Fruit fly (Drosophila melanogaster) whole organism, embryonic: ENCODE data around the gene ohgt.

ENCODE experiments used
- Adf1 ChIP-seq: fragments of 200-800 bp; sonication (Bioruptor generic); IDR thresholded peaks from 2 replicates; pipeline ENCODE4 v1.3.6; 2022; ENCODE audit warnings: missing biosample characterization, missing genetic modification characterization
- CG1024 ChIP-seq: fragments of 200-800 bp; sonication (Bioruptor generic); IDR thresholded peaks from 2 replicates; pipeline ENCODE4 v1.3.6; 2022; ENCODE audit warnings: missing biosample characterization, missing genetic modification characterization
- CG10979 ChIP-seq: fragments of 200-800 bp; sonication (Bioruptor generic); optimal IDR thresholded peaks from 2 replicates; lab custom pipeline; 2018; ENCODE audit warnings: missing biosample characterization, mild to moderate bottlenecking, missing genetic modification characterization, moderate library complexity
- CG12071 ChIP-seq: fragments of 200-800 bp; sonication (Bioruptor generic); optimal IDR thresholded peaks from 3 replicates; lab custom pipeline; 2018; ENCODE audit warnings: missing biosample characterization, mild to moderate bottlenecking, missing genetic modification characterization
- CG13123 ChIP-seq: fragments of 200-800 bp; sonication (Bioruptor generic); optimal IDR thresholded peaks from 2 replicates; lab custom pipeline; 2016; ENCODE audit warnings: missing biosample characterization, missing genetic modification characterization
- CG15269 ChIP-seq: fragments of 200-800 bp; sonication (Bioruptor generic); optimal IDR thresholded peaks from 2 replicates; lab custom pipeline; 2018; ENCODE audit warnings: missing biosample characterization, mild to moderate bottlenecking, missing genetic modification characterization, moderate library complexity
- CG17328 ChIP-seq: fragments of 200-800 bp; sonication (Bioruptor generic); IDR thresholded peaks from 2 replicates; pipeline ENCODE4 v1.3.6; 2022; ENCODE audit warnings: missing biosample characterization, missing genetic modification characterization
- CG17385 ChIP-seq: fragments of 200-800 bp; sonication (Bioruptor generic); optimal IDR thresholded peaks from 3 replicates; lab custom pipeline; 2018; ENCODE audit warnings: missing biosample characterization, mild to moderate bottlenecking, missing genetic modification characterization
- CG2889 ChIP-seq: fragments of 200-800 bp; sonication (Bioruptor generic); IDR thresholded peaks from 3 replicates; pipeline ENCODE4 v1.3.6; 2022; ENCODE audit warnings: missing biosample characterization, missing genetic modification characterization
- CG30403 ChIP-seq: fragments of 200-800 bp; sonication (Bioruptor generic); optimal IDR thresholded peaks from 3 replicates; lab custom pipeline; 2016; ENCODE audit warnings: missing biosample characterization, missing genetic modification characterization
- CG31441 ChIP-seq: fragments of 200-800 bp; sonication (Bioruptor generic); IDR thresholded peaks from 2 replicates; pipeline ENCODE4 v1.3.6; 2022; ENCODE audit warnings: missing biosample characterization, missing genetic modification characterization
- CG3995 ChIP-seq: fragments of 200-800 bp; sonication (Bioruptor generic); optimal IDR thresholded peaks from 3 replicates; lab custom pipeline; 2016; ENCODE audit warnings: missing biosample characterization, missing genetic modification characterization
- CG43689 ChIP-seq: fragments of 200-800 bp; sonication (Bioruptor generic); IDR thresholded peaks from 2 replicates; pipeline ENCODE4 v1.3.6; 2022; ENCODE audit warnings: missing biosample characterization, missing genetic modification characterization
- CG5953 ChIP-seq: fragments of 200-800 bp; sonication (Bioruptor generic); IDR thresholded peaks from 2 replicates; pipeline ENCODE4 v1.3.6; 2022; ENCODE audit warnings: missing biosample characterization, missing genetic modification characterization
- CG6854 ChIP-seq: fragments of 200-800 bp; sonication (Bioruptor generic); optimal IDR thresholded peaks from 3 replicates; lab custom pipeline; 2017; ENCODE audit warnings: missing biosample characterization, mild to moderate bottlenecking, missing genetic modification characterization
- CTCF ChIP-seq: fragments of 200-800 bp; sonication (Bioruptor generic); optimal IDR thresholded peaks from 2 replicates; lab custom pipeline; 2017; ENCODE audit warnings: missing biosample characterization, mild to moderate bottlenecking, missing genetic modification characterization, moderate library complexity
- Chrac-16 ChIP-seq: fragments of 200-800 bp; sonication (Bioruptor generic); optimal IDR thresholded peaks from 3 replicates; lab custom pipeline; 2016; ENCODE audit warnings: missing biosample characterization, missing genetic modification characterization
- D ChIP-seq, 2 experiments: fragments of 200-800 bp in 1 of 2; fragments of >200 bp in 1 of 2; sonication (Bioruptor generic) in 1 of 2; optimal IDR thresholded peaks; 2 replicates in 1 of 2; 3 replicates in 1 of 2; lab custom pipeline; 2017; ENCODE audit warnings: mild to moderate bottlenecking in 1 of 2, missing biosample characterization in 1 of 2, missing genetic modification characterization in 1 of 2, missing genetic modification reagents in 1 of 2
- Doc3 ChIP-seq: fragments of 200-800 bp; sonication (Bioruptor generic); IDR thresholded peaks from 3 replicates; pipeline ENCODE4 v1.3.6; 2022; ENCODE audit warnings: missing biosample characterization, missing genetic modification characterization; ENCODE audit not compliant: partially characterized antibody
- Fer1 ChIP-seq: fragments of 200-800 bp; sonication (Bioruptor generic); optimal IDR thresholded peaks from 2 replicates; lab custom pipeline; 2017; ENCODE audit warnings: missing biosample characterization, mild to moderate bottlenecking, missing genetic modification characterization
- HHEX ChIP-seq: fragments of 200-800 bp; sonication (Bioruptor generic); optimal IDR thresholded peaks from 3 replicates; lab custom pipeline; 2017; ENCODE audit warnings: missing biosample characterization, mild to moderate bottlenecking, missing genetic modification characterization, missing genetic modification reagents
- HmgZ ChIP-seq: fragments of 200-800 bp; sonication (Bioruptor generic); optimal IDR thresholded peaks from 2 replicates; lab custom pipeline; 2018; ENCODE audit warnings: missing biosample characterization, mild to moderate bottlenecking, missing genetic modification characterization
- Hmr ChIP-seq: fragments of 200-800 bp; sonication (Bioruptor generic); optimal IDR thresholded peaks from 3 replicates; lab custom pipeline; 2017; ENCODE audit warnings: mild to moderate bottlenecking, missing biosample characterization, missing genetic modification reagents, missing genetic modification characterization
- Lpt ChIP-seq: fragments of >200 bp; optimal IDR thresholded peaks from 2 replicates; lab custom pipeline; 2018; ENCODE audit warnings: missing biosample characterization, missing genetic modification characterization
- Med ChIP-seq: fragments of 200-800 bp; sonication (Bioruptor generic); peaks from one replicate; lab custom pipeline; 2016; ENCODE audit warnings: missing biosample characterization, missing genetic modification characterization, mild to moderate bottlenecking, inconsistent platforms, moderate library complexity
- Sin3A ChIP-seq: fragments of >200 bp; optimal IDR thresholded peaks from 2 replicates; lab custom pipeline; 2018
- Spps ChIP-seq: fragments of 200-800 bp; sonication (Bioruptor generic); optimal IDR thresholded peaks from 2 replicates; lab custom pipeline; 2018; ENCODE audit warnings: missing biosample characterization, mild to moderate bottlenecking, missing genetic modification characterization
- ase ChIP-seq: fragments of 200-800 bp; sonication (Bioruptor generic); IDR thresholded peaks from 3 replicates; pipeline ENCODE4 v1.3.6; 2022; ENCODE audit warnings: missing biosample characterization, missing genetic modification characterization
- bbx ChIP-seq: fragments of 200-800 bp; sonication (Bioruptor generic); IDR thresholded peaks from 2 replicates; pipeline ENCODE4 v1.3.6; 2022; ENCODE audit warnings: missing biosample characterization, missing genetic modification characterization; ENCODE audit not compliant: partially characterized antibody
- crc ChIP-seq: fragments of 200-800 bp; sonication (Bioruptor generic); optimal IDR thresholded peaks from 2 replicates; lab custom pipeline; 2016; ENCODE audit warnings: missing biosample characterization, missing genetic modification characterization
- crol ChIP-seq: fragments of 200-800 bp; sonication (Bioruptor generic); IDR thresholded peaks from 2 replicates; pipeline ENCODE4 v1.3.6; 2022; ENCODE audit warnings: missing biosample characterization, missing genetic modification characterization
- gfzf ChIP-seq: fragments of 200-800 bp; sonication (Bioruptor generic); optimal IDR thresholded peaks from 2 replicates; lab custom pipeline; 2016; ENCODE audit warnings: missing biosample characterization, mild to moderate bottlenecking, missing genetic modification characterization, moderate library complexity
- hth ChIP-seq: fragments of >200 bp; optimal IDR thresholded peaks from 2 replicates; lab custom pipeline; 2017; ENCODE audit warnings: inconsistent platforms
- ken ChIP-seq: fragments of 200-800 bp; sonication (Bioruptor generic); IDR thresholded peaks from 3 replicates; pipeline ENCODE4 v1.3.6; 2022; ENCODE audit warnings: missing biosample characterization, missing genetic modification characterization
- kni ChIP-seq: fragments of 200-800 bp; sonication (Bioruptor generic); optimal IDR thresholded peaks from 3 replicates; lab custom pipeline; 2017; ENCODE audit warnings: mild to moderate bottlenecking, missing biosample characterization, missing genetic modification reagents, missing genetic modification characterization
- lov ChIP-seq, 2 experiments: fragments of 200-800 bp in 1 of 2; fragments of >200 bp in 1 of 2; sonication (Bioruptor generic) in 1 of 2; IDR thresholded peaks in 1 of 2; optimal IDR thresholded peaks in 1 of 2; 2 replicates in 1 of 2; 3 replicates in 1 of 2; pipeline versions ENCODE4 v1.3.6 to Lab custom; 2017 to 2022; ENCODE audit warnings: missing biosample characterization in 1 of 2, missing genetic modification characterization in 1 of 2
- nau ChIP-seq: fragments of 200-800 bp; sonication (Bioruptor generic); optimal IDR thresholded peaks from 3 replicates; lab custom pipeline; 2017; ENCODE audit warnings: missing biosample characterization, mild to moderate bottlenecking, missing genetic modification characterization, missing genetic modification reagents
- nerfin-2 ChIP-seq: fragments of 200-800 bp; sonication (Bioruptor generic); IDR thresholded peaks from 2 replicates; pipeline ENCODE4 v1.3.6; 2022; ENCODE audit warnings: missing biosample characterization, missing genetic modification characterization; ENCODE audit not compliant: partially characterized antibody
- otp ChIP-seq: fragments of 200-800 bp; sonication (Bioruptor generic); IDR thresholded peaks from 3 replicates; pipeline ENCODE4, ENCODE4 v1.3.6; 2022; ENCODE audit warnings: missing biosample characterization, missing genetic modification characterization
- pan ChIP-seq, 4 experiments: fragments of >200 bp in 3 of 4; fragments of 200-800 bp in 1 of 4; sonication (Bioruptor generic) in 1 of 4; optimal IDR thresholded peaks in 3 of 4; IDR thresholded peaks in 1 of 4; 2 replicates each; pipeline versions ENCODE4 v1.3.6 to Lab custom; 2017 to 2022; ENCODE audit warnings: missing biosample characterization in 2 of 4, missing genetic modification characterization in 2 of 4, mixed read lengths in 1 of 4
- ranshi ChIP-seq: fragments of 200-800 bp; sonication (Bioruptor generic); IDR thresholded peaks from 2 replicates; pipeline ENCODE4 v1.3.6; 2022; ENCODE audit warnings: missing biosample characterization, missing genetic modification characterization
- sqz ChIP-seq: fragments of 200-800 bp; sonication (Bioruptor generic); optimal IDR thresholded peaks from 3 replicates; lab custom pipeline; 2018; ENCODE audit warnings: missing biosample characterization, mild to moderate bottlenecking, missing genetic modification characterization
- tna ChIP-seq: fragments of 200-800 bp; sonication (Bioruptor generic); IDR thresholded peaks from 2 replicates; pipeline ENCODE4 v1.3.6; 2022; ENCODE audit warnings: missing biosample characterization, missing genetic modification characterization; ENCODE audit not compliant: partially characterized antibody
- unpg ChIP-seq: fragments of 200-800 bp; sonication (Bioruptor generic); optimal IDR thresholded peaks from 3 replicates; lab custom pipeline; 2018; ENCODE audit warnings: missing biosample characterization, mild to moderate bottlenecking, missing genetic modification characterization, moderate library complexity
- vfl ChIP-seq: fragments of 200-800 bp; sonication (Bioruptor generic); optimal IDR thresholded peaks from 2 replicates; lab custom pipeline; 2016; ENCODE audit warnings: missing biosample characterization, missing genetic modification characterization

Gene ohgt

dm6 chr3R:10090906-10091305, 41.9 kb downstream of the ohgt start (continued):
- no peak for TF ChIP-seq Doc3 (GFP tag; lab: Robert Waterston, UW)
- TF ChIP-seq, all 482 proteins: peak for 5

- TF ChIP-seq Spps (no peak), ase (GFP tag; lab: Robert Waterston, UW) (no peak), CG17385 (GFP tag; lab: Kevin White, UChicago) (no peak)
These were observed 42.5 kb downstream of the ohgt start for dm6 chr3R:10091513-10091912.

dm6 chr3R:10093252-10094030, 44.4 kb downstream of the ohgt start:
- peak; percentile 43; the same call in 1 of the 2 replicates for TF ChIP-seq bbx
- peak; percentile 19 for TF ChIP-seq unpg (GFP tag; lab: Kevin White, UChicago)
- TF ChIP-seq CG12071 (GFP tag; lab: Kevin White, UChicago) = peak; percentile 16
- peak; percentile 45 for TF ChIP-seq HmgZ
- TF ChIP-seq CG1024 (GFP tag; lab: Robert Waterston, UW) = no peak
- TF ChIP-seq CG15269 (tag; lab: Kevin White, UChicago) = peak; percentile 40
- no peak for TF ChIP-seq CG3995 (GFP tag; lab: Kevin White, UChicago)
- TF ChIP-seq Fer1 (GFP tag; lab: Kevin White, UChicago) = peak; percentile 59
- no peak for TF ChIP-seq Sin3A (lab: Kevin White, UChicago)
- no peak for TF ChIP-seq CG13123 (GFP tag; lab: Kevin White, UChicago)
- TF ChIP-seq vfl = no peak
- no peak for TF ChIP-seq CG2889 (GFP tag; lab: Robert Waterston, UW)
- peak; percentile 84 for TF ChIP-seq Med
- TF ChIP-seq CTCF (GFP tag; lab: Kevin White, UChicago) = peak; percentile 44
- no peak for TF ChIP-seq CG10979 (tag; lab: Kevin White, UChicago)
- no peak for TF ChIP-seq ken (GFP tag; lab: Robert Waterston, UW)
- TF ChIP-seq CG31441 (GFP tag; lab: Robert Waterston, UW) = peak; percentile 21; the same call in 1 of the 2 replicates
- 0 out of 2 replicates have a peak, but pooled peaks have one; percentile 37 for TF ChIP-seq nerfin-2 (GFP tag; lab: Robert Waterston, UW)
- TF ChIP-seq otp (GFP tag; lab: Robert Waterston, UW) = no peak
- TF ChIP-seq tna (GFP tag; lab: Robert Waterston, UW) = no peak
- TF ChIP-seq sqz = peak; percentile 50
- peak; percentile 8 for TF ChIP-seq CG6854 (GFP tag; lab: Kevin White, UChicago)
- peak; percentile 28 for TF ChIP-seq Hmr
- TF ChIP-seq CG5953 = 0 out of 2 replicates have a peak, but pooled peaks have one; percentile 44
- no peak for TF ChIP-seq D (optimal IDR thresholded peaks at IDR 0.05; lab: Kevin White, UChicago)
- TF ChIP-seq D (GFP tag; optimal IDR thresholded peaks at IDR 0.05; lab: Kevin White, UChicago) = no peak
- no peak for TF ChIP-seq crol (GFP tag; lab: Robert Waterston, UW)
- TF ChIP-seq ranshi (GFP tag; lab: Robert Waterston, UW) = no peak
- TF ChIP-seq CG43689 (GFP tag; lab: Robert Waterston, UW) = no peak
- peak; percentile 56 for TF ChIP-seq Adf1
- TF ChIP-seq hth (lab: Kevin White, UChicago) = no peak
- no peak for TF ChIP-seq CG30403 (GFP tag; lab: Kevin White, UChicago)
- TF ChIP-seq nau (GFP tag; lab: Kevin White, UChicago) = peak; percentile 55
- no peak for TF ChIP-seq gfzf (GFP tag; lab: Kevin White, UChicago)
- no peak for TF ChIP-seq crc (GFP tag; lab: Kevin White, UChicago)
- TF ChIP-seq Lpt (GFP tag; lab: Kevin White, UChicago) = no peak
- no peak for TF ChIP-seq lov (optimal IDR thresholded peaks at IDR 0.05; lab: Kevin White, UChicago)
- 0 out of 3 replicates have a peak, but pooled peaks have one; percentile 21 for TF ChIP-seq lov (GFP tag; IDR thresholded peaks at IDR 0.05; lab: Robert Waterston, UW)
- no peak for TF ChIP-seq HHEX (GFP tag; lab: Kevin White, UChicago)
- TF ChIP-seq kni (GFP tag; lab: Kevin White, UChicago) = peak; percentile 32
- TF ChIP-seq CG17328 = 0 out of 2 replicates have a peak, but pooled peaks have one; percentile 26
- TF ChIP-seq Chrac-16 (GFP tag; lab: Kevin White, UChicago) = no peak
- no peak for TF ChIP-seq pan (optimal IDR thresholded peaks at IDR 0.05; lab: Kevin White, UChicago)
- TF ChIP-seq pan (GFP tag; optimal IDR thresholded peaks at IDR 0.05 in 1 of 2, IDR thresholded peaks at IDR 0.05 in 1 of 2) = peak in 1 of 2 experiments; percentile 14
